Fruit fly (Drosophila melanogaster) whole organism, pupa: Measurements from ENCODE around the gene Bsg.

Experiments used
- CG12605 ChIP-seq: fragments of 200-800 bp; sonication (Bioruptor generic); IDR thresholded peaks from 2 replicates; pipeline ENCODE4 v1.3.6; 2022; ENCODE audit warnings: missing biosample characterization, missing genetic modification characterization
- CG14655 ChIP-seq: fragments of 200-800 bp; sonication (Bioruptor generic); optimal IDR thresholded peaks from 3 replicates; lab custom pipeline; 2017; ENCODE audit warnings: mild to moderate bottlenecking, missing biosample characterization, missing genetic modification reagents, missing genetic modification characterization
- CG17806 ChIP-seq: fragments of 200-800 bp; sonication (Bioruptor generic); optimal IDR thresholded peaks from 2 replicates; lab custom pipeline; 2018; ENCODE audit warnings: missing biosample characterization, mild to moderate bottlenecking, missing genetic modification characterization, moderate library complexity
- CG8159 ChIP-seq: fragments of 200-800 bp; sonication (Bioruptor generic); optimal IDR thresholded peaks from 3 replicates; lab custom pipeline; 2018; ENCODE audit warnings: missing biosample characterization, mild to moderate bottlenecking, missing genetic modification characterization, moderate library complexity
- Ets98B ChIP-seq: fragments of 200-800 bp; sonication (Bioruptor generic); IDR thresholded peaks from 2 replicates; pipeline ENCODE4 v1.3.6; 2022; ENCODE audit warnings: missing biosample characterization, missing genetic modification characterization
- Pif1A ChIP-seq: fragments of 200-800 bp; sonication (Bioruptor generic); optimal IDR thresholded peaks from 3 replicates; lab custom pipeline; 2016; ENCODE audit warnings: missing biosample characterization, missing genetic modification characterization
- Snoo ChIP-seq: fragments of 200-800 bp; sonication (Bioruptor generic); optimal IDR thresholded peaks from 3 replicates; lab custom pipeline; 2017; ENCODE audit warnings: missing biosample characterization, mild to moderate bottlenecking, missing genetic modification characterization, inconsistent platforms
- fd96Ca ChIP-seq: fragments of 200-800 bp; sonication (Bioruptor generic); IDR thresholded peaks from 3 replicates; pipeline ENCODE4 v1.3.6; 2022; ENCODE audit warnings: missing biosample characterization, missing genetic modification characterization

Bsg gene

dm6 chr2L:8164219-8164618 is 81.0 kb downstream of the Bsg start:
- no peak for TF ChIP-seq fd96Ca
- no peak for TF ChIP-seq Ets98B (GFP tag; lab: Robert Waterston, UW)
- TF ChIP-seq Snoo (tag; lab: Kevin White, UChicago): no peak
- no peak for TF ChIP-seq CG17806
- TF ChIP-seq Pif1A: no peak
- TF ChIP-seq CG14655: no peak
- TF ChIP-seq CG8159 (tag; lab: Kevin White, UChicago): no peak
- no peak for TF ChIP-seq CG12605
